Fruit fly (Drosophila melanogaster) whole organism, embryonic: Measurements from ENCODE around the gene Tao.

Experiments used
- Abd-B ChIP-seq: fragments of 200-800 bp; sonication (Bioruptor generic); optimal IDR thresholded peaks from 2 replicates; lab custom pipeline; 2018; ENCODE audit warnings: missing biosample characterization, mild to moderate bottlenecking, missing genetic modification characterization, moderate library complexity
- Ada2b ChIP-seq: fragments of 200-800 bp; sonication (Bioruptor generic); IDR thresholded peaks from 2 replicates; pipeline ENCODE4 v1.3.6; 2022; ENCODE audit warnings: missing biosample characterization, missing genetic modification characterization
- BEAF-32 ChIP-seq: fragments of 200-800 bp; sonication (Bioruptor generic); optimal IDR thresholded peaks from 3 replicates; lab custom pipeline; 2017; ENCODE audit warnings: missing biosample characterization, missing genetic modification characterization, mild to moderate bottlenecking, moderate library complexity, missing genetic modification reagents
- Bteb2 ChIP-seq: fragments of 200-800 bp; sonication (Bioruptor generic); optimal IDR thresholded peaks from 2 replicates; lab custom pipeline; 2016; ENCODE audit warnings: missing biosample characterization, missing genetic modification characterization
- CG10209 ChIP-seq: fragments of 200-800 bp; sonication (Bioruptor generic); optimal IDR thresholded peaks from 3 replicates; lab custom pipeline; 2017; ENCODE audit warnings: missing biosample characterization, mild to moderate bottlenecking, missing genetic modification characterization, missing genetic modification reagents
- CG10543 ChIP-seq: fragments of 200-800 bp; sonication (Bioruptor generic); optimal IDR thresholded peaks from 3 replicates; lab custom pipeline; 2017; ENCODE audit warnings: missing biosample characterization, mild to moderate bottlenecking, missing genetic modification characterization, moderate library complexity
- CG13775 ChIP-seq: fragments of 200-800 bp; sonication (Bioruptor generic); optimal IDR thresholded peaks from 3 replicates; lab custom pipeline; 2017; ENCODE audit warnings: missing biosample characterization, mild to moderate bottlenecking, missing genetic modification characterization
- CG15073 ChIP-seq: fragments of 200-800 bp; sonication (Bioruptor generic); optimal IDR thresholded peaks from 2 replicates; lab custom pipeline; 2016; ENCODE audit warnings: missing biosample characterization, missing genetic modification characterization
- CG15269 ChIP-seq: fragments of 200-800 bp; sonication (Bioruptor generic); optimal IDR thresholded peaks from 2 replicates; lab custom pipeline; 2018; ENCODE audit warnings: missing biosample characterization, mild to moderate bottlenecking, missing genetic modification characterization, moderate library complexity
- CG1602 ChIP-seq: fragments of 200-800 bp; sonication (Bioruptor generic); optimal IDR thresholded peaks from 3 replicates; lab custom pipeline; 2016; ENCODE audit warnings: missing biosample characterization, missing genetic modification characterization
- CG17359 ChIP-seq: fragments of 200-800 bp; sonication (Bioruptor generic); optimal IDR thresholded peaks from 3 replicates; lab custom pipeline; 2018; ENCODE audit warnings: missing biosample characterization, mild to moderate bottlenecking, missing genetic modification characterization, moderate library complexity
- CG17385 ChIP-seq: fragments of 200-800 bp; sonication (Bioruptor generic); optimal IDR thresholded peaks from 3 replicates; lab custom pipeline; 2018; ENCODE audit warnings: missing biosample characterization, mild to moderate bottlenecking, missing genetic modification characterization
- CG18619 ChIP-seq: fragments of 200-800 bp; sonication (Bioruptor generic); optimal IDR thresholded peaks from 3 replicates; lab custom pipeline; 2017; ENCODE audit warnings: missing biosample characterization, mild to moderate bottlenecking, missing genetic modification characterization
- CG31365 ChIP-seq: fragments of 200-800 bp; sonication (Bioruptor generic); optimal IDR thresholded peaks from 2 replicates; lab custom pipeline; 2018; ENCODE audit warnings: missing biosample characterization, mild to moderate bottlenecking, missing genetic modification characterization
- CG32767 ChIP-seq: fragments of 200-800 bp; sonication (Bioruptor generic); IDR thresholded peaks from 2 replicates; pipeline ENCODE4 v1.3.6; 2022; ENCODE audit warnings: missing biosample characterization, missing genetic modification characterization
- CG32772 ChIP-seq: fragments of 200-800 bp; sonication (Bioruptor generic); IDR thresholded peaks from 2 replicates; pipeline ENCODE4 v1.3.6; 2022; ENCODE audit warnings: missing biosample characterization, missing genetic modification characterization
- CG4617 ChIP-seq: fragments of 200-800 bp; sonication (Bioruptor generic); optimal IDR thresholded peaks from 3 replicates; lab custom pipeline; 2016; ENCODE audit warnings: missing biosample characterization, missing genetic modification characterization, borderline replicate concordance
- CG6854 ChIP-seq: fragments of 200-800 bp; sonication (Bioruptor generic); optimal IDR thresholded peaks from 3 replicates; lab custom pipeline; 2017; ENCODE audit warnings: missing biosample characterization, mild to moderate bottlenecking, missing genetic modification characterization
- CG7372 ChIP-seq: fragments of 200-800 bp; sonication (Bioruptor generic); IDR thresholded peaks from 2 replicates; pipeline ENCODE4 v1.3.6; 2022; ENCODE audit warnings: missing biosample characterization, missing genetic modification characterization
- CG8290 ChIP-seq, 3 experiments: fragments of 200-800 bp; sonication (Bioruptor generic); optimal IDR thresholded peaks; 2 replicates each; lab custom pipeline; 2016 to 2019; ENCODE audit warnings: missing biosample characterization in 3 of 3, missing genetic modification characterization in 3 of 3, mild to moderate bottlenecking in 2 of 3, moderate library complexity in 1 of 3
- CG8388 ChIP-seq: fragments of 200-800 bp; sonication (Bioruptor generic); optimal IDR thresholded peaks from 2 replicates; lab custom pipeline; 2019; ENCODE audit warnings: missing biosample characterization, mild to moderate bottlenecking, missing genetic modification characterization, moderate library complexity
- Dbx ChIP-seq: fragments of 200-800 bp; sonication (Bioruptor generic); IDR thresholded peaks from 3 replicates; pipeline ENCODE4 v1.3.6; 2022; ENCODE audit warnings: missing biosample characterization, missing genetic modification characterization
- Fer3 ChIP-seq: fragments of 200-800 bp; sonication (Bioruptor generic); optimal IDR thresholded peaks from 2 replicates; lab custom pipeline; 2018; ENCODE audit warnings: missing biosample characterization, mild to moderate bottlenecking, missing genetic modification characterization, moderate library complexity
- Gug ChIP-seq: fragments of 200-800 bp; sonication (Bioruptor generic); IDR thresholded peaks from 4 replicates; pipeline ENCODE4 v1.3.6; 2022; ENCODE audit warnings: missing biosample characterization, missing genetic modification characterization
- Hr3 ChIP-seq: fragments of 200-800 bp; sonication (Bioruptor generic); optimal IDR thresholded peaks from 3 replicates; lab custom pipeline; 2016; ENCODE audit warnings: missing biosample characterization, missing genetic modification characterization
- Hsf ChIP-seq: fragments of 200-800 bp; sonication (Bioruptor generic); optimal IDR thresholded peaks from 3 replicates; lab custom pipeline; 2016; ENCODE audit warnings: missing biosample characterization, missing genetic modification characterization
- NC2β ChIP-seq: fragments of 200-800 bp; sonication (Bioruptor generic); optimal IDR thresholded peaks from 2 replicates; lab custom pipeline; 2016; ENCODE audit warnings: missing biosample characterization, missing genetic modification characterization
- NFAT ChIP-seq: fragments of 200-800 bp; sonication (Bioruptor generic); IDR thresholded peaks from 2 replicates; pipeline ENCODE4 v1.3.6; 2022; ENCODE audit warnings: missing biosample characterization, missing genetic modification characterization
- Pdp1 ChIP-seq, 2 experiments: fragments of 200-800 bp; sonication (Bioruptor generic); optimal IDR thresholded peaks; 3 replicates each; lab custom pipeline; 2016; ENCODE audit warnings: missing biosample characterization in 2 of 2, missing genetic modification characterization in 2 of 2, mild to moderate bottlenecking in 1 of 2, moderate library complexity in 1 of 2
- Rfx ChIP-seq: fragments of 200-800 bp; sonication (Bioruptor generic); IDR thresholded peaks from 2 replicates; pipeline ENCODE4 v1.3.6; 2022; ENCODE audit warnings: missing biosample characterization, missing genetic modification characterization
- Scr ChIP-seq: fragments of 200-800 bp; sonication (Bioruptor generic); IDR thresholded peaks from 2 replicates; pipeline ENCODE4 v1.3.6; 2022; ENCODE audit warnings: missing biosample characterization, missing genetic modification characterization; ENCODE audit not compliant: partially characterized antibody
- Sox100B ChIP-seq: fragments of 200-800 bp; sonication (Bioruptor generic); optimal IDR thresholded peaks from 3 replicates; lab custom pipeline; 2018; ENCODE audit warnings: missing biosample characterization, mild to moderate bottlenecking, missing genetic modification characterization
- ab ChIP-seq: fragments of 200-800 bp; sonication (Bioruptor generic); optimal IDR thresholded peaks from 2 replicates; lab custom pipeline; 2016; ENCODE audit warnings: missing biosample characterization, missing genetic modification characterization
- ac ChIP-seq: fragments of 200-800 bp; sonication (Bioruptor generic); optimal IDR thresholded peaks from 3 replicates; lab custom pipeline; 2017; ENCODE audit warnings: missing biosample characterization, mild to moderate bottlenecking, missing genetic modification characterization
- crol ChIP-seq: fragments of 200-800 bp; sonication (Bioruptor generic); IDR thresholded peaks from 2 replicates; pipeline ENCODE4 v1.3.6; 2022; ENCODE audit warnings: missing biosample characterization, missing genetic modification characterization
- crp ChIP-seq, 2 experiments: fragments of 200-800 bp; sonication (Bioruptor generic); optimal IDR thresholded peaks; 2 replicates in 1 of 2; 3 replicates in 1 of 2; lab custom pipeline; 2017; ENCODE audit warnings: missing biosample characterization in 2 of 2, missing genetic modification characterization in 2 of 2, mild to moderate bottlenecking in 1 of 2, moderate library complexity in 1 of 2
- danr ChIP-seq: fragments of 200-800 bp; sonication (Bioruptor generic); IDR thresholded peaks from 2 replicates; pipeline ENCODE4 v1.3.6; 2022; ENCODE audit warnings: missing biosample characterization, missing genetic modification characterization
- exex ChIP-seq: fragments of 200-800 bp; sonication (Bioruptor generic); optimal IDR thresholded peaks from 4 replicates; lab custom pipeline; 2018; ENCODE audit warnings: missing biosample characterization, mild to moderate bottlenecking, missing genetic modification characterization, moderate library complexity
- gcm ChIP-seq: fragments of 200-800 bp; sonication (Bioruptor generic); optimal IDR thresholded peaks from 2 replicates; lab custom pipeline; 2019; ENCODE audit warnings: missing biosample characterization, mild to moderate bottlenecking, missing genetic modification characterization, moderate library complexity
- nerfin-2 ChIP-seq: fragments of 200-800 bp; sonication (Bioruptor generic); IDR thresholded peaks from 2 replicates; pipeline ENCODE4 v1.3.6; 2022; ENCODE audit warnings: missing biosample characterization, missing genetic modification characterization; ENCODE audit not compliant: partially characterized antibody
- pnt ChIP-seq: fragments of 200-800 bp; sonication (Bioruptor generic); optimal IDR thresholded peaks from 3 replicates; lab custom pipeline; 2016; ENCODE audit warnings: missing biosample characterization, missing genetic modification characterization
- prd ChIP-seq, 3 experiments: fragments of >200 bp in 2 of 3; fragments of 200-800 bp in 1 of 3; sonication (Bioruptor generic) in 1 of 3; optimal IDR thresholded peaks in 2 of 3; IDR thresholded peaks in 1 of 3; 2 replicates in 2 of 3; 3 replicates in 1 of 3; pipeline versions ENCODE4 v1.3.6 to Lab custom; 2017 to 2022; ENCODE audit warnings: missing biosample characterization in 1 of 3, missing genetic modification characterization in 1 of 3
- pros ChIP-seq: fragments of 200-800 bp; sonication (Bioruptor generic); optimal IDR thresholded peaks from 3 replicates; lab custom pipeline; 2019; ENCODE audit warnings: missing biosample characterization, mild to moderate bottlenecking, missing genetic modification characterization, moderate library complexity
- row ChIP-seq: fragments of 200-800 bp; sonication (Bioruptor generic); IDR thresholded peaks from 3 replicates; pipeline ENCODE4 v1.3.6; 2022; ENCODE audit warnings: missing biosample characterization, missing genetic modification characterization
- slbo ChIP-seq: fragments of 200-800 bp; sonication (Bioruptor generic); IDR thresholded peaks from 2 replicates; pipeline ENCODE4 v1.3.6; 2022; ENCODE audit warnings: missing biosample characterization, missing genetic modification characterization
- tap ChIP-seq: fragments of 200-800 bp; optimal IDR thresholded peaks from 3 replicates; lab custom pipeline; 2019; ENCODE audit warnings: missing biosample characterization, mild to moderate bottlenecking, missing genetic modification characterization, moderate library complexity
- tgo ChIP-seq: fragments of 200-800 bp; sonication (Bioruptor generic); IDR thresholded peaks from 3 replicates; pipeline ENCODE4 v1.3.6; 2022; ENCODE audit warnings: missing biosample characterization, missing genetic modification characterization
- vnd ChIP-seq: fragments of 200-800 bp; sonication (Bioruptor generic); IDR thresholded peaks from 3 replicates; pipeline ENCODE4 v1.3.6; 2022; ENCODE audit warnings: missing biosample characterization, missing genetic modification characterization; ENCODE audit not compliant: partially characterized antibody

Gene Tao

DNA sequence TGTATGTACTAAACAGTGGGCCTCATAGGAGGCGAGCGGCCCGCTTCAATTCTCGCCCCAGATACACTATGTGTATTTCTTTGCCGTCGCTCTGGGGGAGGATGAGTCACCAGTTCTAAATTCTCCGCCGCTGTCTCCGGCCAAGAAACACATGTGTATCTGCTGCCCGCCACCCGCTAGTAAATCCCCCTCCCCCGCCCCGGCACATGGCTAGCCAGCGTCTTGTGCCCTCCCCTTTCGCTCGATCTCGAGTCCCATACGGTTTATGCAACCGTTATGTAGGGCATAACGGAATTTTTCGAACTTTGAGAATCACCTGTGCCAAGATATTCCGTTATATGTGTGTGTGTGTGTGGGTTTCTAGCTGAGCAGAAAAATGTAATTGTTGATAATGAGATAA lies 26.3 kb upstream of the Tao start (continued):
- TF ChIP-seq Rfx (GFP tag; lab: Robert Waterston, UW) (0 out of 2 replicates have a peak, but pooled peaks have one; percentile 49), Scr (no peak), crol (peak; percentile 96), CG6854 (GFP tag; lab: Kevin White, UChicago) (no peak), NFAT (GFP tag; lab: Robert Waterston, UW) (peak; percentile 53; the same call in 1 of the 2 replicates), exex (peak; percentile 32), tap (tag; lab: Kevin White, UChicago) (no peak), BEAF-32 (no peak), CG32767 (GFP tag; lab: Robert Waterston, UW) (peak; percentile 49; the same call in 1 of the 2 replicates), pros (GFP tag; lab: Kevin White, UChicago) (peak; percentile 83), Bteb2 (GFP tag; lab: Kevin White, UChicago) (no peak), Pdp1 (GFP tag; optimal IDR thresholded peaks at IDR 0.05; lab: Kevin White, UChicago) (peak in 1 of 2 experiments; percentile 85), CG10543 (GFP tag; lab: Kevin White, UChicago) (peak; percentile 92), CG8290 (GFP tag; optimal IDR thresholded peaks at IDR 0.05; lab: Kevin White, UChicago) (no peak), CG8290 (tag; optimal IDR thresholded peaks at IDR 0.05; lab: Kevin White, UChicago) (peak in 1 of 2 experiments; percentile 40)

DNA sequence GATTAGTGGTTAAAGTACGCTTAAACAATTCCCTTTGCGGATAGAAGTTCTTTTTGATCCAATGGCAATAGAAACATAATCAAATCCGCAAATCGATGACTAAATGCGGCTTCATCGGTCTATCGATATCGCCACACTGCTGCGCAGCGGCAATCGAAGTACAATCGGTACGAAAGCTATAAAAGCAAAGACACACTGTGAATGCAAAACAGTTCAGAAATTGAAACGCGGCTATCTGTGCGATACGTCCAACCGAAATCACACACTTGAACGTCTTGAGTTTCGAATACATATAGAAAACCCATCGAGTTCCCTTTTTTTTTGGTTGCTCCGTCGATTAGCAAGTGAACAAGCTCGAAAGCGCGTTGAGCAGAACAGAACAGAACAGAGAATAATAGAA lies 25.4 kb upstream of the Tao start, which contains the start of gene CG14207:
Gene CG14207, plus strand, starts transcription at position 203 of the 400 bp plus-strand sequence.
- TF ChIP-seq ac (GFP tag; lab: Kevin White, UChicago) = no peak
- TF ChIP-seq CG13775 (GFP tag; lab: Kevin White, UChicago) = no peak
- TF ChIP-seq CG17385 = peak; percentile 17
- no peak for TF ChIP-seq Hsf
- no peak for TF ChIP-seq CG18619 (GFP tag; lab: Kevin White, UChicago)
- peak; percentile 13; the same call in 1 of the 3 replicates for TF ChIP-seq row (GFP tag; lab: Robert Waterston, UW)
- TF ChIP-seq CG4617 (GFP tag; lab: Kevin White, UChicago) = no peak
- TF ChIP-seq nerfin-2 (GFP tag; lab: Robert Waterston, UW) = peak; percentile 83
- TF ChIP-seq crp (GFP tag; optimal IDR thresholded peaks at IDR 0.05; lab: Kevin White, UChicago) = no peak
- TF ChIP-seq Hr3 (GFP tag; lab: Kevin White, UChicago) = no peak
- TF ChIP-seq prd (optimal IDR thresholded peaks at IDR 0.05; lab: Kevin White, UChicago) = no peak
- TF ChIP-seq prd (GFP tag; IDR thresholded peaks at IDR 0.05; lab: Robert Waterston, UW) = no peak
- no peak for TF ChIP-seq tgo
- TF ChIP-seq slbo = peak; percentile 41; the same call in 1 of the 2 replicates
- peak; percentile 50; the same call in 2 of the 3 replicates for TF ChIP-seq Dbx (GFP tag; lab: Robert Waterston, UW)
- no peak for TF ChIP-seq CG31365 (tag; lab: Kevin White, UChicago)
- TF ChIP-seq Gug (GFP tag; lab: Robert Waterston, UW) = no peak
- peak; percentile 36 for TF ChIP-seq Fer3 (tag; lab: Kevin White, UChicago)
- TF ChIP-seq CG15269 (tag; lab: Kevin White, UChicago) = peak; percentile 31
- no peak for TF ChIP-seq CG7372 (GFP tag; lab: Robert Waterston, UW)
- no peak for TF ChIP-seq CG8388
- no peak for TF ChIP-seq CG15073 (GFP tag; lab: Kevin White, UChicago)
- TF ChIP-seq ab (GFP tag; lab: Kevin White, UChicago) = no peak
- TF ChIP-seq Ada2b = no peak
- no peak for TF ChIP-seq CG32772 (GFP tag; lab: Robert Waterston, UW)
- no peak for TF ChIP-seq gcm (GFP tag; lab: Kevin White, UChicago)
- TF ChIP-seq NC2β = peak; percentile 42
- no peak for TF ChIP-seq Abd-B (GFP tag; lab: Kevin White, UChicago)
- no peak for TF ChIP-seq CG10209
- TF ChIP-seq danr (GFP tag; lab: Robert Waterston, UW) = no peak
- peak; percentile 3 for TF ChIP-seq CG17359 (tag; lab: Kevin White, UChicago)
- TF ChIP-seq vnd = peak; percentile 65
- no peak for TF ChIP-seq CG1602 (GFP tag; lab: Kevin White, UChicago)
- peak; percentile 24; the same call in 1 of the 2 replicates for TF ChIP-seq CG32767 (GFP tag; lab: Robert Waterston, UW)
- no peak for TF ChIP-seq pnt (GFP tag; lab: Kevin White, UChicago)
- no peak for TF ChIP-seq Sox100B (GFP tag; lab: Kevin White, UChicago)
